Fruit fly (Drosophila melanogaster): ENCODE data around the gene PIG-Wb.

Gene PIG-Wb

DNA sequence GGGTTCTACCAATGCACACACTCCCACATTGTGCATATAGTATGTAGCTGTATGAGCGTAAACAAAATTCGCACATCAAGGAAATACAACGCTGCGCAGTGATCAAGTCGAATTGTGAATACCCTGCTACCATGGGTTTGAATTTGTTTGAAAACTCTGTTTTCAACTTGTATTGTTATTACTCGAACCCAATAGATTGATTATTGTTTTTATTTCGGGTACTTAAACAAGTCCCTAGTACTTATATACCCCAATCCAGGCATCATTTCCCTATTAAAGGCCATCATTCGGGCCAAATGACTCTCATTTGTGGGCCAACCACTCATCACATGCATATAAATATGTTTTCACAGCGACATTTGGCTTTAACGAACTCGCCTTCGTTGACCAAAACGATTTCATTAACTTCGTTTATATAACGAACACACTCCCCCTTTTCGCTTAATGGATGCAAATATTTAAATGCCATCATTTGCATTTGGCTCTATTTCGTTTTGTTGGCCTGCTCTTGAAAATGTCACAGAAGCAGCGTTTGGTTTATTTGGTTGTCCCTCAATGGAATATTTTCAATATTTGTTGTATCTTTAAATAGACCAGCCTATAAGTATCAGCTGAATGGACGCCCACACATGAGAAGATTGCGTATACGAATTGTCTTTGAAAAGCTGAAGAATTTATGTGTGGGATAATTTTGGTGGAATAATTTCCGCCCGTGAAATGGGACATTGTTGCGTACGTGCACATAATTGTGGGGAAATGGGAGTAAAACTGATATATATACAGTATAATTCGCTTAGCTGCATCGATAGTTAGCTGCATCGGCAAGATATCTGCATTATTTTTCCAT lies 2.4 kb upstream of the PIG-Wb start (continued):
- no peak for TF ChIP-seq achi (GFP tag; optimal IDR thresholded peaks at IDR 0.05)
- peak; percentile 70 for TF ChIP-seq CG6163 (GFP tag; IDR thresholded peaks at IDR 0.05)
- no peak for TF ChIP-seq ss (GFP tag; optimal IDR thresholded peaks at IDR 0.05)
- TF ChIP-seq CG6792 (GFP tag; optimal IDR thresholded peaks at IDR 0.05) = peak; percentile 44
- TF ChIP-seq CG16779 (tag; optimal IDR thresholded peaks at IDR 0.05) = no peak
- peak; percentile 53 for TF ChIP-seq net (GFP tag; optimal IDR thresholded peaks at IDR 0.05)
- TF ChIP-seq spab (GFP tag; optimal IDR thresholded peaks at IDR 0.05) = no peak
- TF ChIP-seq CG31627 (GFP tag; optimal IDR thresholded peaks at IDR 0.05) = peak; percentile 79
- peak; percentile 65 for TF ChIP-seq Met (GFP tag; optimal IDR thresholded peaks at IDR 0.05)
- TF ChIP-seq CG4318 (GFP tag; optimal IDR thresholded peaks at IDR 0.05) = no peak
- no peak for TF ChIP-seq Eip93F (GFP tag; optimal IDR thresholded peaks at IDR 0.05)
- peak; percentile 50 for TF ChIP-seq Gug (GFP tag; IDR thresholded peaks at IDR 0.05)
- TF ChIP-seq CG8632 (GFP tag; optimal IDR thresholded peaks at IDR 0.05) = peak; percentile 46
- no peak for TF ChIP-seq CG11902 (GFP tag; optimal IDR thresholded peaks at IDR 0.05)
- peak; percentile 56 for TF ChIP-seq Ets21C (GFP tag; optimal IDR thresholded peaks at IDR 0.05)
- TF ChIP-seq lz (GFP tag; optimal IDR thresholded peaks at IDR 0.05) = peak; percentile 75
- TF ChIP-seq CG32006 (GFP tag; optimal IDR thresholded peaks at IDR 0.05) = peak; percentile 63

DNA sequence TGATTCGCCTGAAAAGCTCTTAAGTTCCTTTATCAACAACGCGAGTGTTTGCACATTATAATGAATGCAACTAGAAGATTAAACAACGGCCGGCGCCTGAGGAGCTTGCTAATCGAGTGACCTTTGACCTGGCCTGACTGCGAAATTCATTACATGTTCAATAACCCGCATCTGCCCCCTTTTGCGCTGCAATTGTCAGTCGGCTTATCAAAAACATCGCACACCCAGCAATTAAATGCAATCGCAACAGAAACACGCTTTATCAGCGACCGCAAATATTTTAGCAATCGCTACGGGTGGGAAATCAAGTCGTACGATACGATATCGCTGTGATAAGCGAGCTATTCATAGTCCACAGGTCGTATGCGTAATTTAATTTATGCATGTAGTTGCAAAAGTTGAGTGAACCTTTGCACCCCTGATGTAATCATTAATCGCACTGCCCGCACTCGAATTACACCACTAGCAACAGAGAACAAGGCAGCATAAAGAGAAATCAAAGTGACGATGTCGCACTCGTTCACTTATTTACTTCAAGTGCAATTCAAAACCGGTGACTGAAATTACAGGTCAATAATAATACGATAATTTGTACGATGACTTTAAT lies 1.7 kb upstream of the PIG-Wb start:
- peak in 1 of 2 experiments; percentile 37 for TF ChIP-seq ss (GFP tag; optimal IDR thresholded peaks at IDR 0.05)
- TF ChIP-seq CG1621 (tag; optimal IDR thresholded peaks at IDR 0.05) = no peak
- TF ChIP-seq eg (GFP tag; IDR thresholded peaks at IDR 0.05) = 0 out of 3 replicates have a peak, but pooled peaks have one; percentile 16
- TF ChIP-seq CG6163 (GFP tag; IDR thresholded peaks at IDR 0.05) = 0 out of 3 replicates have a peak, but pooled peaks have one; percentile 14
- peak; percentile 96 for TF ChIP-seq svp (GFP tag)
- peak; percentile 38 for TF ChIP-seq CG6276 (GFP tag; optimal IDR thresholded peaks at IDR 0.05)
- TF ChIP-seq vri (GFP tag; optimal IDR thresholded peaks at IDR 0.05) = peak; percentile 81
- TF ChIP-seq CG15336 (GFP tag; IDR thresholded peaks at IDR 0.05) = 0 out of 2 replicates have a peak, but pooled peaks have one; percentile 15
- no peak for TF ChIP-seq esn (GFP tag; optimal IDR thresholded peaks at IDR 0.05)
- TF ChIP-seq CG6808 (GFP tag; optimal IDR thresholded peaks at IDR 0.05) = no peak

DNA sequence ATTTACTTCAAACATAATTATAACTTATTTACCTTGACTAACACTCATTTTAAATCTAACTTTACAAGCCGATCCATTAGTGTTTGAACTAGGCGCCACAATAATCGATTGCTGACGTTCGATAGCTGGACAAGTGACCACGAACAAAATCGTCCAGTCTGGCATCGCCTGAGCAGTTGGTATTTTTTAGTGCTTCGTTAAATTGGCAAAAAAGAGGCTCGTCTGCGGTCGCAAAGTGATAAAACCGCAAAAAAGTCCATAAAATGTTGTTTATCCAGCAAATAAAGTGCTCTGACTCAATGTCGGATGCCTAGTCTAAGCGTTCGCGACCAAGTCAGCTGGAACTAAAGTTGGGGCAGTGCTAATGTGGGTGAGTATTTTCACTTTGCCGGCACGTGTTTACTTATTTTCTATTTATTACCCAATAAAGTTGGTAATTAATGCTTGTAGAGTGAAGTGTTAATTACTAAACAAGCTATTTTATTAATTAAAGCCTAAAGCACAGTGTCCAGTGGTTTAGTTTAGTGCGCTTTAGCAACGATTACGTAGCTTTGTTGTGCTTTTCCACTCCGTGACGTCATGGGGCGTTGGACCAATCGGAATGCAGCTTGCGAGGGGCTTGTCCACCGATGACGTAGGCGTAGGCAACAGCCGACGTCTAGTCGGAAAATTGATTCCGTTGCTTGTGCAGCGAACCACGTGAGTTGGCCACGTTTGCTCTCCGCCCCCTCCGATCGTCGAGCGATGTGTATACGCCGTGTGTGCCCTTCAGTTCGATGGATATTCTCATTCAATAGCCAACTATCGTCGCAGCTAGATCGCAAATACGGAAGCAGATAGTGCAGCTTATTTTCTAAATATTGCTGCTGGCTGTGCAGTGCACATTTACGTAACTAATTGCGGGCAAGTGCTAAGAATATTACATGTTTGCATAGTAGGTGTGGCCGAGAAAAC lies 746 bp upstream of the PIG-Wb start, which contains the start of gene Gk2:
Gk2 (plus strand) TSS at position 33 of the 954 bp plus-strand sequence.
- no peak for TF ChIP-seq CG32006 (GFP tag; optimal IDR thresholded peaks at IDR 0.05)
- TF ChIP-seq Eip78C (GFP tag) = peak; percentile 59
- TF ChIP-seq lz (GFP tag; optimal IDR thresholded peaks at IDR 0.05) = peak; percentile 6
- TF ChIP-seq Smox (GFP tag; optimal IDR thresholded peaks at IDR 0.05) = no peak
- peak; percentile 59 for TF ChIP-seq fkh (GFP tag; optimal IDR thresholded peaks at IDR 0.05)
- TF ChIP-seq vri (GFP tag; optimal IDR thresholded peaks at IDR 0.05) = peak; percentile 31

DNA sequence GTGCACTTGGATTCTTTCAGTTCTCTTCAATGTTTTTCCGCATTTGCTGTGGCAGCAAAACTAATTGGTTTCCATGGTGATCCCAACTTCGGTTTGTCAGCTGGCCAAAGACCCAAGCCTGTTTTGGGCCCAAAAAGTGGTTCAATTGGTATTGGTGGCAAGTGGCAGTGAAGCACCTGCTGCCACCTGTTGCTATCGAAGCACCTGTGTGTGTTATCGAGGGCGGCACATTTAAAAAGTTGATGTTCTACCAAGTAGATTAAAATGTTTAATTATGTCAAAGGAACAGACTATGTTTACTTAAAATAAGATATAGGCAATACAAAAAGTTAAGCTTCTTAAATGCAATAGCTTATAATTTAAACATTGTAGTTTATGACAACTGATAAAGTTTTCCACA lies 2.3 kb downstream of the PIG-Wb start, which contains the start of gene Oseg4:
Oseg4 (minus strand) TSS at position 165 of the 400 bp plus-strand sequence.
- TF ChIP-seq vri (GFP tag; optimal IDR thresholded peaks at IDR 0.05) (no peak), Met (GFP tag; optimal IDR thresholded peaks at IDR 0.05) (no peak), CG8319 (GFP tag; optimal IDR thresholded peaks at IDR 0.05) (no peak), CG3919 (GFP tag; optimal IDR thresholded peaks at IDR 0.05) (no peak), Hr4 (GFP tag; optimal IDR thresholded peaks at IDR 0.05) (no peak), CG11294 (GFP tag; IDR thresholded peaks at IDR 0.05) (no peak), ss (GFP tag; optimal IDR thresholded peaks at IDR 0.05) (no peak), net (GFP tag; optimal IDR thresholded peaks at IDR 0.05) (no peak), CG15336 (GFP tag; IDR thresholded peaks at IDR 0.05) (no peak), CG9139 (GFP tag; optimal IDR thresholded peaks at IDR 0.05) (no peak), CG34406 (GFP tag; optimal IDR thresholded peaks at IDR 0.05) (no peak), CG32006 (GFP tag; optimal IDR thresholded peaks at IDR 0.05) (no peak)
